Worm (Caenorhabditis elegans) whole organism, L4 larva: ENCODE data around the gene rfc-1.

Experiments
- Y48G9A.11 ChIP-seq: fragments of 200-800 bp; sonication (Bioruptor generic); IDR thresholded peaks from 2 replicates; pipeline ENCODE4 v1.3.6; 2022; ENCODE audit warnings: missing genetic modification reagents, missing genetic modification characterization, missing compliant biosample characterization
- nhr-237 ChIP-seq: sonication (generic microtip); optimal IDR thresholded peaks from 2 replicates; lab custom pipeline; 2017; ENCODE audit warnings: missing biosample characterization, missing genetic modification characterization

The rfc-1 gene

DNA sequence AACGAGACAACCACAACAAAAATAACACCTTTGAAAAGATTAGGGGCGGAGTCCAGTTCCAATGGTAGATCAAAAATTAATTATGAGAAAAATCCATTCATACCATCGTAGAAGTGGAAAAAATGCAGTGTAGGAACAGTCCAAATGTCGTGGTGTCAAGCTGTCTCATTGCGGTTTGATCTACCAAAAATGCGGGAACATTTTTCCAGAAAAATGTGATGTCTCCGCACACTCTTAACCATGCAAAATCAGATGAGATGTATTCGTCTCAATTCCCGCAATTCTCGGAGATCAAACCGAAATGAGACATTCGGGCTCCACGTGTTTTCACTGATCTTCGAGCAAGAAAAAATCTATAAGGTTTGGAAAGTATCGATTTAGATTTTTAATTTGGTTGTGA, 51.7 kb downstream of the rfc-1 start:
- TF ChIP-seq nhr-237 (no peak), Y48G9A.11 (no peak)
- TF ChIP-seq, all 104 proteins: peak for 0
